Worm (Caenorhabditis elegans): ENCODE results near the gene otpl-7.

Gene otpl-7

ce11 chrV:8537031-8537430 is 15.7 kb downstream of the otpl-7 start, which contains the start of gene otpl-4:
otpl-4 (plus strand) TSS chrV:8537331.
- no peak for TF ChIP-seq F49E8.2 (tag; optimal IDR thresholded peaks at IDR 0.05; ENCODE audit: borderline replicate concordance)

ce11 chrV:8545531-8546224 is 24.4 kb downstream of the otpl-7 start, which contains the start of the genes slc-17.8 and asns-1:
slc-17.8 (minus strand) TSS chrV:8545581.
asns-1 (plus strand) TSS chrV:8546174.
- peak; percentile 90 for TF ChIP-seq set-16 (GFP tag; IDR thresholded peaks at IDR 0.05)
- TF ChIP-seq mep-1 (tag; optimal IDR thresholded peaks at IDR 0.05): no peak
- no peak for TF ChIP-seq fos-1 (tag; optimal IDR thresholded peaks at IDR 0.05)
- TF ChIP-seq aha-1 (tag): no peak

- TF ChIP-seq dmd-6 (GFP tag; IDR thresholded peaks at IDR 0.05) (0 out of 2 replicates have a peak, but pooled peaks have one; percentile 13), ztf-7 (tag; optimal IDR thresholded peaks at IDR 0.05) (no peak)
Measured at ce11 chrV:8548989-8549388, 27.7 kb downstream of the otpl-7 start, which contains the start of gene stdh-4. stdh-4 (plus strand) TSS chrV:8549289.

ce11 chrV:8552460-8552859 is 31.2 kb downstream of the otpl-7 start, which contains the start of gene acr-15:
acr-15 (plus strand) TSS chrV:8552695.
- TF ChIP-seq nhr-11 (tag; optimal IDR thresholded peaks at IDR 0.05): peak; percentile 14
- TF ChIP-seq jun-1 (tag; optimal IDR thresholded peaks at IDR 0.05): no peak
- TF ChIP-seq nhr-48 (tag; optimal IDR thresholded peaks at IDR 0.05): no peak
- TF ChIP-seq fos-1 (tag; optimal IDR thresholded peaks at IDR 0.05): no peak
- TF ChIP-seq F37D6.2 (tag; optimal IDR thresholded peaks at IDR 0.05): no peak
- TF ChIP-seq ceh-82 (tag; optimal IDR thresholded peaks at IDR 0.05): no peak
- TF ChIP-seq lin-39 (tag; optimal IDR thresholded peaks at IDR 0.05): no peak
- no peak for TF ChIP-seq attf-4 (tag; optimal IDR thresholded peaks at IDR 0.05)
- TF ChIP-seq lin-29 (GFP tag; IDR thresholded peaks at IDR 0.05): no peak

ce11 chrV:8555955-8556354 is 34.7 kb downstream of the otpl-7 start:
- TF ChIP-seq nhr-41 (GFP tag; IDR thresholded peaks at IDR 0.05): no peak
- no peak for TF ChIP-seq gei-8 (GFP tag; optimal IDR thresholded peaks at IDR 0.05)
- no peak for TF ChIP-seq mdt-29 (GFP tag; IDR thresholded peaks at IDR 0.05)
- no peak for TF ChIP-seq lir-3 (tag; optimal IDR thresholded peaks at IDR 0.05)
- TF ChIP-seq ceh-20 (GFP tag; IDR thresholded peaks at IDR 0.05): no peak
- no peak for TF ChIP-seq rbr-2 (tag; optimal IDR thresholded peaks at IDR 0.05)
- TF ChIP-seq snpc-4 (tag; optimal IDR thresholded peaks at IDR 0.05): no peak
- no peak for TF ChIP-seq zip-2 (tag; optimal IDR thresholded peaks at IDR 0.05)
- no peak for TF ChIP-seq T20F7.1 (GFP tag; optimal IDR thresholded peaks at IDR 0.05)
- TF ChIP-seq nhr-25 (tag; optimal IDR thresholded peaks at IDR 0.05; ENCODE audit: borderline replicate concordance, insufficient read depth): no peak
- no peak for TF ChIP-seq lin-15B (tag; optimal IDR thresholded peaks at IDR 0.05)

ce11 chrV:8560916-8561315 is 39.6 kb downstream of the otpl-7 start, which contains the start of gene acr-16:
acr-16 (plus strand) TSS chrV:8561216.
- TF ChIP-seq ZK546.5 (tag; optimal IDR thresholded peaks at IDR 0.05): no peak
- no peak for TF ChIP-seq arid-1 (GFP tag; conservative IDR thresholded peaks at IDR 0.05)
- no peak for TF ChIP-seq madf-5 (GFP tag; IDR thresholded peaks at IDR 0.05)
- TF ChIP-seq Y5F2A.4 (GFP tag; optimal IDR thresholded peaks at IDR 0.05): no peak
- no peak for TF ChIP-seq daf-12 (tag; optimal IDR thresholded peaks at IDR 0.05)
- TF ChIP-seq ztf-7 (tag; optimal IDR thresholded peaks at IDR 0.05): no peak
- TF ChIP-seq dpl-1 (GFP tag; optimal IDR thresholded peaks at IDR 0.05): no peak

All from whole organism, L4 larva.